Worm (Caenorhabditis elegans): ENCODE measurements around the gene cnc-5.

The cnc-5 gene

DNA sequence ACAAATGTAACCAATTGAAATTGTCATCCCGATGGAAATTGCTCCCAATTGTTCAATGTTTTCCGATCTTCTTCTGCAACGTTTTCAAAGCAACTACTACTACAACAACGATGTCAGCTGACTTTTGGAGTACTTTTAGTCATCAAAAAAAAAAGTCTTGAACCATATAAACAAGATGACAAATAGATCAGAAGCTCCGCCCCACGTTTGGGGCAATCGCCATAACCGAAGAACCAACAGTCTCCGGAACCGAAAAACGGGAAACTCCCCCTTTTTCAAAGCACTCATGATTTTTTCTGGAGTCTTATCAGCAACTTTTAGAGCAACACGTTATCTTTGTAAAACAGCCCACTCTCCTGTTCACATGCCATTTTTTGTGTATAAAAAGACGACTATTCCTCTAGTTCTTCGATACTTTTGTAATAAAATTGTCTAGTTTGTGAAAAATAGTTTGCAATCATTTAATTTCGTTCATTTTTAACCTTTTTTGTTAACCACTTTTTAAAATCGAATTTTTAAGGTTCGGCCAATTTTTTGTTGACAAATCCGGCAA, 14.3 kb downstream of the cnc-5 start:
- no peak for TF ChIP-seq ceh-13 (GFP tag; optimal IDR thresholded peaks at IDR 0.05)
- TF ChIP-seq hmbx-1 (tag; optimal IDR thresholded peaks at IDR 0.05), result no peak
- no peak for TF ChIP-seq tbx-37 (GFP tag; conservative IDR thresholded peaks at IDR 0.05)
- no peak for TF ChIP-seq aly-1 (tag; optimal IDR thresholded peaks at IDR 0.05)
- TF ChIP-seq pes-1 (GFP tag; IDR thresholded peaks at IDR 0.05), result no peak
- TF ChIP-seq hmg-4 (GFP tag; optimal IDR thresholded peaks at IDR 0.05), result no peak
- TF ChIP-seq sea-1 (GFP tag; conservative IDR thresholded peaks at IDR 0.05), result no peak
- no peak for TF ChIP-seq ama-1 (optimal IDR thresholded peaks at IDR 0.05)
- TF ChIP-seq B0310.2 (tag; optimal IDR thresholded peaks at IDR 0.05), result no peak
- no peak for TF ChIP-seq flt-1 (GFP tag; IDR thresholded peaks at IDR 0.05)

DNA sequence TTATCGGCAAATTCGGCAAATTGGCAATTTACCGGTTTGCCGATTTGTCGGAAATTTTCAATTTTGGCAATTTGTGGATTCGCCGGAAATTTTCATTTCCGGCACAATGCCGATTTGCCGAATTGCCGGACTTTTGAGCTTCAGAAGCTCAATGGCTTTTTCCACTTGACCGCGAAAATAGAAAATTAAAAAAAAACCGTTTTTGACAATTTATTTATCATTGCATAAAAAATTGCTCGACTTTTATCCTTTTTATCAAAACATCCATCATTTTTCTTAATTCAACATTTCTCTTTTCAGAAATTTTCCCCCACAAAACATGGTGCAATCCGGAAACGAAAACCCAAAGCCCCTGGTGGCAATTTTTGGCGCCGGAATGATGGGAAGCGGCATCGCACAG, 14.9 kb downstream of the cnc-5 start, which contains the start of gene hacd-1:
Gene hacd-1 (plus strand): TSS at position 301 of the 400 bp plus-strand sequence.
- TF ChIP-seq tbx-37 (GFP tag; conservative IDR thresholded peaks at IDR 0.05) (no peak), tra-4 (tag; optimal IDR thresholded peaks at IDR 0.05) (no peak), sea-1 (GFP tag; conservative IDR thresholded peaks at IDR 0.05) (no peak), hnd-1 (tag; optimal IDR thresholded peaks at IDR 0.05) (no peak), ets-7 (tag; optimal IDR thresholded peaks at IDR 0.05) (no peak), aly-1 (tag; optimal IDR thresholded peaks at IDR 0.05) (no peak), hmbx-1 (tag; optimal IDR thresholded peaks at IDR 0.05) (no peak), B0310.2 (tag; optimal IDR thresholded peaks at IDR 0.05) (no peak), ceh-13 (GFP tag; optimal IDR thresholded peaks at IDR 0.05) (no peak), pes-1 (GFP tag; IDR thresholded peaks at IDR 0.05) (no peak)

DNA sequence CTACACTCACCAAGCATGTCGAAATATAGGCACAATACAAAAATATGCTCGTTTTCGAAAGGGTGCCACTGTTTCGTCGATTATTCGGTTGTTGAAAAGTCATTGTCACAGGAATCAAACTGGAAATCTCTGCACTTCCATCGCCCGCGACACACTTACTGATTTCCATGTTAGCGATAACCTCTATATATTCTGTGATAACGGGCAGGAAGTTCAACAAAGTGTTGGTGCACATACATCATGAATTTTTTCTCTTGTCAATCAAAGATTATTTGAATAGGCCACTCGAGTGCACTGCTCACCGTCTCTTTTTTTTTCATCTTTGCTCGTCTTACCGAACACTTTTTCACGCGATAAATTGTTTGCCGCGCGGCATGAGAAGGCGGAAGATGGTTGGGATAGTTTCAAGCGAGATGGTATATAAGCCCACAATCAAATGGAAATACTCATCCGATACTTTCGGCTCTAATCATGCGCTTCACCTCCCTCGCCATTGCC, 19.4 kb downstream of the cnc-5 start, which contains the start of the genes fpn-1.2 and pqn-54:
Gene fpn-1.2 (minus strand): TSS at position 157 of the 498 bp plus-strand sequence.
Gene pqn-54 (plus strand): TSS at position 448 of the 498 bp plus-strand sequence.
- TF ChIP-seq B0310.2 (tag; optimal IDR thresholded peaks at IDR 0.05) (no peak), ceh-36 (tag; optimal IDR thresholded peaks at IDR 0.05) (no peak), ceh-13 (GFP tag; optimal IDR thresholded peaks at IDR 0.05) (no peak), hmg-4 (GFP tag; optimal IDR thresholded peaks at IDR 0.05) (no peak)

DNA sequence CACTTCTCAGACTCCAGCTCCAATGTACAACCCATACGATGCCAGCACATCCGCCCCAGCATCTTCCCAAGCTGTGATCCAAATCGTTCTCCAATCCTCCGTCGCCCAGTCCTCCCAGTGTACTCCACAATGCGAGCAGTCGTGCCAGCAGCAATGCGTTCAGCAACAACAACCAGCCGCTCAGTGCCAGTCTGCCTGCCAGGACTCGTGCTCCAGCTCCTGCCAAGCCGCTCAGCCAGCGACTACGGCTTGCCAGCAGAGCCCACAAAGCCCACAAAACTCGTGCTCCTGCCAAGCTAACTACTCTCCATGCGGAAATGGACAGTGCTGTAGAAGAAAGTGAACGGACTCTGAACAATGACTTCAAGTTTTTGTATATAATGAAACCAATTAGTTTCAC, 20.8 kb downstream of the cnc-5 start:
- no peak for TF ChIP-seq ceh-36 (tag; optimal IDR thresholded peaks at IDR 0.05)
- no peak for TF ChIP-seq hnd-1 (tag; optimal IDR thresholded peaks at IDR 0.05)
- TF ChIP-seq sea-1 (GFP tag; conservative IDR thresholded peaks at IDR 0.05), result no peak
- TF ChIP-seq tra-4 (tag; optimal IDR thresholded peaks at IDR 0.05), result no peak
- TF ChIP-seq pes-1 (GFP tag; IDR thresholded peaks at IDR 0.05), result no peak
- no peak for TF ChIP-seq tbx-37 (GFP tag; conservative IDR thresholded peaks at IDR 0.05)
- no peak for TF ChIP-seq tbx-11 (GFP tag; IDR thresholded peaks at IDR 0.05)
- TF ChIP-seq ama-1 (optimal IDR thresholded peaks at IDR 0.05), result no peak
- no peak for TF ChIP-seq scrt-1 (GFP tag; IDR thresholded peaks at IDR 0.05)

DNA sequence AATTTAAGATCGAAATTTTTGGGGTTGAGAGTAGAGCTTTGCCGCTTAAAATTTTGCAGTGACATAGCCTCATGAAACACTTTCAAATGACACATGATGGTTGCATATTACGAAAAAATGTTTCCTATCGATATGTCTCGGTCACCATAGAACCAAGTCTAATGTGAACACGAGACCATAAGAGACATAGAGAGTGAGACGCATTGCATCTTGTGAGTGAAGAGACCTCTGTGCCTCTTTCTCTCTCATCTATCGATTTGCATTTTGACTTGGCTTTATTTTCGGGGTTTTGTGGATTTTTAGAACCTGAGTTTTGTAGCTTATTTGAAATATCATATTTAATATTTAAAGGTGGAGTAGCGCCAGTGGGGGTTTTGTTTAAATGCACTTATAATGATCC, 21.8 kb downstream of the cnc-5 start:
- TF ChIP-seq tra-4 (tag; optimal IDR thresholded peaks at IDR 0.05), result no peak
- no peak for TF ChIP-seq ceh-36 (tag; optimal IDR thresholded peaks at IDR 0.05)
- no peak for TF ChIP-seq hmg-4 (GFP tag; optimal IDR thresholded peaks at IDR 0.05)
- no peak for TF ChIP-seq ets-7 (tag; optimal IDR thresholded peaks at IDR 0.05)

DNA sequence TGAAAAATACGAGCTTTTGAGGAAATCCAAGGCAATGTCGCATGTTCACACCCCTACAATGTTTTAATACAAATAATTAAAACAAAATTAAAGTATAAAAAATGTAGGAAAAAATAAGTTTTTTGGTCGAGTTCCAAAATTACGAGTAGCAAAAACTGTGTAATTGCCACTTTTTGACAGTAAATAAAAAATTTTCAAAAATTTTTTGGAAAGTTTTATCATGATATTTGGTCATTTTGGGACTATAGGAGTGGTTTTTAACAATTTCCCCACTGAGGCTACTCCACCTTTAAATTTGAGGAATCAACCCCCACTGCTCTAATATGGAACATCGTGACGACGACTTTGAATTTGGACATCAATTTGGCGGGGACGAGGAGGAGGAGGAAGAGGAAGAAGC, 22.3 kb downstream of the cnc-5 start, which contains the start of gene gid-8:
Gene gid-8 (plus strand): TSS at position 301 of the 400 bp plus-strand sequence.
- no peak for TF ChIP-seq ceh-36 (tag; optimal IDR thresholded peaks at IDR 0.05)
- TF ChIP-seq tbx-37 (GFP tag; conservative IDR thresholded peaks at IDR 0.05), result no peak
- no peak for TF ChIP-seq aly-1 (tag; optimal IDR thresholded peaks at IDR 0.05)
- no peak for TF ChIP-seq hmbx-1 (tag; optimal IDR thresholded peaks at IDR 0.05)
- no peak for TF ChIP-seq flt-1 (GFP tag; IDR thresholded peaks at IDR 0.05)
- TF ChIP-seq B0310.2 (tag; optimal IDR thresholded peaks at IDR 0.05), result no peak
- no peak for TF ChIP-seq tbx-11 (GFP tag; IDR thresholded peaks at IDR 0.05)
- TF ChIP-seq hmg-4 (GFP tag; optimal IDR thresholded peaks at IDR 0.05), result no peak

DNA sequence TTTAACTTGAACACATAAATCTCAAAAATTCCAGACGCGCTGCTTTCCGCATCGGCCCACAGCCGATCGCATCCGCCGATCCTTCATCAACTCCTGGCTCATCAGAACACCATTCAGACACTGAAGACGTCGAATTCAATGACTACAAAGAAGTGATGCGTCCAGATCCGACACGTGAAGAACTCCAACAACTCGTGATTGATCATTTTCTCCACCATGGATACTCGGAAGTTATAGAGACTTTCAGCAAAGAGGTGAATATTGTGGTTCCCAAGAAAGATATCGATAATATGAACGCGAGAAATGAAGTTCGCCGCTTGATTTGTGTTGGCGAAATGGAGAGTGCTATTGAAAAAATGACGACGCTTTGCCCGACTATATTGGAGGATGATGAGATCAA, 23.7 kb downstream of the cnc-5 start:
- TF ChIP-seq hmbx-1 (tag; optimal IDR thresholded peaks at IDR 0.05) (no peak), scrt-1 (GFP tag; IDR thresholded peaks at IDR 0.05) (no peak), aly-1 (tag; optimal IDR thresholded peaks at IDR 0.05) (no peak), tbx-11 (GFP tag; IDR thresholded peaks at IDR 0.05) (no peak), sea-1 (GFP tag; conservative IDR thresholded peaks at IDR 0.05) (no peak), hnd-1 (tag; optimal IDR thresholded peaks at IDR 0.05) (no peak)

DNA sequence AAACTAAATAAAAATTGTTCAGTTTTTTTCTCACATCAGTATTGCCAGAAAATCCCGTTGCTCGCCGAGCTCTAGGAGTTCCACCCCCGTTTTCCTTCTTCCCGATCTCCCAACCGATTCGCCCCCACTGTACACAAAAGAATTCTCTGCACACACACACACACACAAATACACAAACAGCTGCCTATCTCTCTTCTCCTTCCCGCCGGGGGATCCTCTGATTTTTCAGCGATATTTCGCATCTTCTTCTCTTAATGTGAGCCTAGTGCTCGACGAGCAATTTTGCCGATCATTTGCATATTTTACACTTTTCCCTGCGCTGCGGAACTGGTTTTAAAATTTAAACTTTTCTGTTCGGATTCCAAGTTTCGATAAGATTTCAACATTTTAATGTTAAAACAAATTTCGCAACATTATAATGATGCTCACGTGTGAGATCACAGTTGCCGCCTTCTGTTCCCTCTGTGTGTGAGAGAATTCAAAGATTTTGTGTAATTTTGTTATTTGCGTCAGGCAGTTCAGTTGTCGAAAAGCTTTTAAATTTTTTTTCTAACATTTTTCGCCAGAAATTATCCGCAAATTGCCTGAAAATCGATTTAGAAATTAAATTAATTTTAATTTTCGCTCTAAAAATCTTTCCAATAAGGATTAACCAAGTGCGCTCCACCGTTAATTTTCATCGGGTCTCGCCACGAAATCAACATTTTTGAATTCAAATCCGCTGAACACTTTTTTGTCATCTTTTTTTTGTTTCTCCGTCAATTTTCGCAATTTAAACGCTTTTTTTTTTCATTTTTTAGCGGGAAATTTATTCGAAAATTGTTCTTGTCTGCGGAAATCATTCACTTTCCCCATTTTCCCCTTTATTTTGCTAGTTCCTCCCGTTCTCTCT, 26.1 kb downstream of the cnc-5 start:
- TF ChIP-seq aly-1 (tag; optimal IDR thresholded peaks at IDR 0.05) (no peak), ceh-36 (tag; optimal IDR thresholded peaks at IDR 0.05) (peak; percentile 6), hnd-1 (tag; optimal IDR thresholded peaks at IDR 0.05) (no peak), ama-1 (optimal IDR thresholded peaks at IDR 0.05) (no peak), ceh-13 (GFP tag; optimal IDR thresholded peaks at IDR 0.05) (no peak), scrt-1 (GFP tag; IDR thresholded peaks at IDR 0.05) (no peak), tbx-11 (GFP tag; IDR thresholded peaks at IDR 0.05) (no peak), flt-1 (GFP tag; IDR thresholded peaks at IDR 0.05) (no peak), B0310.2 (tag; optimal IDR thresholded peaks at IDR 0.05) (no peak), tbx-37 (GFP tag; conservative IDR thresholded peaks at IDR 0.05) (no peak), pes-1 (GFP tag; IDR thresholded peaks at IDR 0.05) (no peak), hmg-4 (GFP tag; optimal IDR thresholded peaks at IDR 0.05) (peak; percentile 46), ets-7 (tag; optimal IDR thresholded peaks at IDR 0.05) (no peak)

All from whole organism, early embryonic.